Fruit fly (Drosophila melanogaster) whole organism: ENCODE measurements around the gene EMC3.

Experiments
- CG8478 ChIP-seq: fragments of >200 bp; optimal IDR thresholded peaks from 2 replicates; lab custom pipeline; 2018; ENCODE audit warnings: inconsistent platforms
- psq ChIP-seq: fragments of >200 bp; optimal IDR thresholded peaks from 2 replicates; lab custom pipeline; 2017

- no peak for TF ChIP-seq psq
- no peak for TF ChIP-seq CG8478 (lab: Kevin White, UChicago)
Measured at dm6 chr2L:10697992-10698391, 34.2 kb downstream of the EMC3 start, which contains the start of gene CG7300.
